Worm (Caenorhabditis elegans): ENCODE results near the gene str-71.
A peak's percentile ranks its signal among the peaks of the same experiment; 100 is the strongest.

The str-71 gene

ce11 chrV:15481374-15481773 is 22.4 kb upstream of the str-71 start, which contains the start of gene nhr-150:
TSS of gene nhr-150 (minus strand) at chrV:15481465.
- TF ChIP-seq aha-1 (tag), result peak; percentile 92
- TF ChIP-seq F10B5.3 (tag; optimal IDR thresholded peaks at IDR 0.05), result no peak
- TF ChIP-seq daf-16 (GFP tag; optimal IDR thresholded peaks at IDR 0.05), result no peak
- no peak for TF ChIP-seq daf-16 (tag; optimal IDR thresholded peaks at IDR 0.05)

ce11 chrV:15480505-15481075 is 21.6 kb upstream of the str-71 start:
- TF ChIP-seq fkh-10 (GFP tag; optimal IDR thresholded peaks at IDR 0.05) (no peak), ZK337.2 (GFP tag; IDR thresholded peaks at IDR 0.05) (no peak), nhr-48 (tag; optimal IDR thresholded peaks at IDR 0.05) (no peak), lin-1 (GFP tag; IDR thresholded peaks at IDR 0.05) (0 out of 2 replicates have a peak, but pooled peaks have one; percentile 43), egl-27 (tag; optimal IDR thresholded peaks at IDR 0.05) (no peak), lin-29 (GFP tag; IDR thresholded peaks at IDR 0.05) (no peak), lin-13 (GFP tag; optimal IDR thresholded peaks at IDR 0.05) (no peak), mep-1 (tag; optimal IDR thresholded peaks at IDR 0.05) (no peak), jun-1 (tag; optimal IDR thresholded peaks at IDR 0.05) (no peak), sdz-12 (GFP tag; optimal IDR thresholded peaks at IDR 0.05) (no peak), dmd-6 (GFP tag; IDR thresholded peaks at IDR 0.05) (no peak), skn-1 (tag; optimal IDR thresholded peaks at IDR 0.05) (no peak), daf-16 (GFP tag; optimal IDR thresholded peaks at IDR 0.05) (no peak), daf-16 (tag; optimal IDR thresholded peaks at IDR 0.05) (no peak), F49E8.2 (tag; optimal IDR thresholded peaks at IDR 0.05; ENCODE audit: borderline replicate concordance) (no peak), dpl-1 (GFP tag; optimal IDR thresholded peaks at IDR 0.05) (no peak), dve-1 (tag; optimal IDR thresholded peaks at IDR 0.05; ENCODE audit: insufficient read depth) (peak; percentile 7), nhr-42 (GFP tag; IDR thresholded peaks at IDR 0.05) (no peak), F44E2.7 (GFP tag; IDR thresholded peaks at IDR 0.05) (no peak), duxl-1 (tag; optimal IDR thresholded peaks at IDR 0.05; ENCODE audit: poor library complexity) (no peak), hlh-11 (tag; optimal IDR thresholded peaks at IDR 0.05) (no peak), vab-7 (GFP tag; IDR thresholded peaks at IDR 0.05) (0 out of 2 replicates have a peak, but pooled peaks have one; percentile 34), pqm-1 (tag; optimal IDR thresholded peaks at IDR 0.05) (no peak), hmg-1.1 (GFP tag; IDR thresholded peaks at IDR 0.05) (no peak), tag-97 (GFP tag; IDR thresholded peaks at IDR 0.05) (no peak), ctbp-1 (GFP tag; IDR thresholded peaks at IDR 0.05) (no peak), ceh-82 (tag; optimal IDR thresholded peaks at IDR 0.05) (no peak), Y48G9A.11 (GFP tag; IDR thresholded peaks at IDR 0.05) (no peak), spr-1 (tag; optimal IDR thresholded peaks at IDR 0.05) (no peak), ceh-62 (tag; optimal IDR thresholded peaks at IDR 0.05) (no peak), ceh-44 (GFP tag; IDR thresholded peaks at IDR 0.05) (no peak), daf-12 (tag; optimal IDR thresholded peaks at IDR 0.05) (no peak), nhr-76 (tag; optimal IDR thresholded peaks at IDR 0.05) (no peak), daf-8 (GFP tag; IDR thresholded peaks at IDR 0.05) (no peak), nhr-237 (tag; optimal IDR thresholded peaks at IDR 0.05) (no peak), lin-39 (tag; optimal IDR thresholded peaks at IDR 0.05) (no peak), php-3 (GFP tag; IDR thresholded peaks at IDR 0.05) (no peak), F10B5.3 (tag; optimal IDR thresholded peaks at IDR 0.05) (no peak), egl-43 (GFP tag; IDR thresholded peaks at IDR 0.05) (peak; percentile 62; the same call in 1 of the 2 replicates), attf-4 (tag; optimal IDR thresholded peaks at IDR 0.05) (no peak), ZK546.5 (tag; optimal IDR thresholded peaks at IDR 0.05) (no peak), Y75B8A.6 (GFP tag; IDR thresholded peaks at IDR 0.05) (no peak), ztf-7 (tag; optimal IDR thresholded peaks at IDR 0.05) (no peak), pha-4 (GFP tag; IDR thresholded peaks at IDR 0.05) (no peak; the same call in 1 of the 2 replicates), pha-4 (tag; optimal IDR thresholded peaks at IDR 0.05) (no peak), madf-9 (GFP tag; conservative IDR thresholded peaks at IDR 0.05) (0 out of 2 replicates have a peak, but pooled peaks have one; percentile 16), nhr-102 (tag; optimal IDR thresholded peaks at IDR 0.05) (no peak), ceh-28 (tag; optimal IDR thresholded peaks at IDR 0.05) (no peak), lin-38 (GFP tag; IDR thresholded peaks at IDR 0.05) (no peak)
